Worm (Caenorhabditis elegans) whole organism, L3 larva: ENCODE measurements around the gene srlf-13.

Source experiments
- ZK546.5 ChIP-seq: sonication (generic microtip); optimal IDR thresholded peaks from 2 replicates; lab custom pipeline; 2017; ENCODE audit warnings: missing biosample characterization, missing genetic modification characterization
- aly-2 ChIP-seq: fragments of 150-350 bp; optimal IDR thresholded peaks from 2 replicates; lab custom pipeline; 2014; ENCODE audit warnings: missing biosample characterization, missing genetic modification characterization
- ceh-16 ChIP-seq: sonication (generic microtip); optimal IDR thresholded peaks from 2 replicates; lab custom pipeline; 2017; ENCODE audit warnings: missing biosample characterization, missing genetic modification characterization
- ceh-28 ChIP-seq: fragments of 150-350 bp; optimal IDR thresholded peaks from 2 replicates; lab custom pipeline; 2014; ENCODE audit warnings: missing biosample characterization, missing genetic modification reagents, missing genetic modification characterization
- daf-12 ChIP-seq: fragments of 150-350 bp; optimal IDR thresholded peaks from 2 replicates; lab custom pipeline; 2014; ENCODE audit warnings: missing biosample characterization, missing genetic modification reagents, missing genetic modification characterization
- egl-27 ChIP-seq: sonication (generic microtip); optimal IDR thresholded peaks from 4 replicates; lab custom pipeline; 2017; ENCODE audit warnings: missing biosample characterization, missing genetic modification reagents, missing genetic modification characterization
- elt-3 ChIP-seq, 3 experiments: fragments of 150-350 bp in 1 of 3; sonication (generic microtip) in 2 of 3; optimal IDR thresholded peaks; 2 replicates in 2 of 3; 4 replicates in 1 of 3; lab custom pipeline; 2014 to 2017; ENCODE audit warnings: missing biosample characterization in 3 of 3, missing genetic modification characterization in 3 of 3
- eor-1 ChIP-seq, 2 experiments: fragments of 150-350 bp; optimal IDR thresholded peaks; 2 replicates each; lab custom pipeline; 2014 to 2018; ENCODE audit warnings: missing biosample characterization in 2 of 2, missing genetic modification characterization in 2 of 2
- fkh-10 ChIP-seq: sonication (generic microtip); optimal IDR thresholded peaks from 2 replicates; lab custom pipeline; 2017; ENCODE audit warnings: missing biosample characterization, missing genetic modification reagents, missing genetic modification characterization
- hmg-11 ChIP-seq: sonication (generic microtip); optimal IDR thresholded peaks from 2 replicates; lab custom pipeline; 2016; ENCODE audit warnings: missing genetic modification characterization, missing compliant biosample characterization
- jun-1 ChIP-seq: fragments of 150-350 bp; optimal IDR thresholded peaks from 2 replicates; lab custom pipeline; 2014; ENCODE audit warnings: missing biosample characterization, missing genetic modification reagents, missing genetic modification characterization
- lin-15B ChIP-seq: fragments of 150-350 bp; optimal IDR thresholded peaks from 2 replicates; lab custom pipeline; 2014; ENCODE audit warnings: missing biosample characterization, missing genetic modification characterization
- mdl-1 ChIP-seq: fragments of 150-350 bp; optimal IDR thresholded peaks from 2 replicates; lab custom pipeline; 2014; ENCODE audit warnings: missing biosample characterization, missing genetic modification characterization
- nfya-1 ChIP-seq: sonication (generic microtip); optimal IDR thresholded peaks from 2 replicates; lab custom pipeline; 2017; ENCODE audit warnings: missing genetic modification characterization, mild to moderate bottlenecking, missing compliant biosample characterization, antibody characterized with exemption, moderate library complexity; ENCODE audit not compliant: insufficient read depth
- nhr-11 ChIP-seq: fragments of 150-350 bp; optimal IDR thresholded peaks from 2 replicates; lab custom pipeline; 2014; ENCODE audit warnings: missing biosample characterization, missing genetic modification characterization
- nhr-12 ChIP-seq: fragments of 150-350 bp; optimal IDR thresholded peaks from 2 replicates; lab custom pipeline; 2014; ENCODE audit warnings: missing biosample characterization, missing genetic modification characterization
- nhr-23 ChIP-seq: fragments of 150-350 bp; optimal IDR thresholded peaks from 2 replicates; lab custom pipeline; 2014; ENCODE audit warnings: missing biosample characterization, missing genetic modification reagents, missing genetic modification characterization
- nhr-237 ChIP-seq: fragments of 150-350 bp; optimal IDR thresholded peaks from 2 replicates; lab custom pipeline; 2014; ENCODE audit warnings: missing biosample characterization, missing genetic modification characterization
- nhr-25 ChIP-seq: sonication (generic microtip); optimal IDR thresholded peaks from 2 replicates; lab custom pipeline; 2017; ENCODE audit warnings: missing biosample characterization, missing genetic modification characterization
- nhr-28 ChIP-seq: fragments of 150-350 bp; optimal IDR thresholded peaks from 2 replicates; lab custom pipeline; 2014; ENCODE audit warnings: missing biosample characterization, missing genetic modification characterization
- nhr-43 ChIP-seq: sonication (generic microtip); optimal IDR thresholded peaks from 2 replicates; lab custom pipeline; 2016; ENCODE audit warnings: mild to moderate bottlenecking, missing genetic modification characterization, missing compliant biosample characterization; ENCODE audit not compliant: poor library complexity, severe bottlenecking
- nhr-67 ChIP-seq: fragments of 150-350 bp; optimal IDR thresholded peaks from 2 replicates; lab custom pipeline; 2014; ENCODE audit warnings: missing biosample characterization, missing genetic modification characterization
- nhr-76 ChIP-seq: fragments of 150-350 bp; sonication (generic microtip); optimal IDR thresholded peaks from 5 replicates; lab custom pipeline; 2014; ENCODE audit warnings: missing biosample characterization, missing genetic modification characterization
- pha-4 ChIP-seq: fragments of 150-350 bp; optimal IDR thresholded peaks from 2 replicates; lab custom pipeline; 2014; ENCODE audit warnings: missing biosample characterization, missing genetic modification reagents, missing genetic modification characterization
- pqm-1 ChIP-seq: fragments of 150-350 bp; optimal IDR thresholded peaks from 2 replicates; lab custom pipeline; 2017; ENCODE audit warnings: missing biosample characterization, missing genetic modification characterization, inconsistent platforms
- skn-1 ChIP-seq: fragments of 150-350 bp; optimal IDR thresholded peaks from 2 replicates; lab custom pipeline; 2014; ENCODE audit warnings: missing biosample characterization, missing genetic modification characterization
- snpc-4 ChIP-seq: fragments of 150-350 bp; optimal IDR thresholded peaks from 2 replicates; lab custom pipeline; 2014; ENCODE audit warnings: missing biosample characterization, missing genetic modification characterization
- unc-39 ChIP-seq: sonication (generic microtip); optimal IDR thresholded peaks from 4 replicates; lab custom pipeline; 2017; ENCODE audit warnings: missing biosample characterization, missing genetic modification characterization
- unc-62 ChIP-seq: fragments of 150-350 bp; sonication (generic microtip); optimal IDR thresholded peaks from 4 replicates; lab custom pipeline; 2014; ENCODE audit warnings: missing biosample characterization, missing genetic modification reagents, missing genetic modification characterization
- zag-1 ChIP-seq: fragments of 150-350 bp; optimal IDR thresholded peaks from 2 replicates; lab custom pipeline; 2014; ENCODE audit warnings: missing biosample characterization, missing genetic modification characterization
- ztf-4 ChIP-seq: fragments of 150-350 bp; optimal IDR thresholded peaks from 2 replicates; lab custom pipeline; 2014; ENCODE audit warnings: missing biosample characterization, missing genetic modification characterization

The srlf-13 gene

DNA sequence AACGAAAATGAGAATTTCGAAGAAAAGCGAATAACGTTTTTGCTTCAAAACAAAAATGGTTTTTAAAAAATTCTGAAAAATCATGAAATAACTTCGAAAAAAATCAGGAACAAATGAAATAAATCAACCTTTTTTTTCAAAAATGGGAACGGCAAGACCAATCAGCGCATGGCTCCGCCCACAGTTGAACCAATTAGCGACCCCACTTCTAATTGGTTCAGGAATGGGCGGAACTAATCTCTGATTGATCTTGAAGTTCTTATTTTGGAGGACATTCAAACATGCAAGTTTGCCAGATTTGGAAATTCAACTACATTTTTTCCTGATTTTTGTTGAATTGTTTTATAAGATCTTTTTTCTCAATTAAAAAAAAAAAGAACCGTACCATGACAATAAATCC, 40.5 kb downstream of the srlf-13 start:
- TF ChIP-seq nfya-1 (tag; lab: Kevin White, UChicago) (peak; percentile 84), ceh-16 (no peak)

DNA sequence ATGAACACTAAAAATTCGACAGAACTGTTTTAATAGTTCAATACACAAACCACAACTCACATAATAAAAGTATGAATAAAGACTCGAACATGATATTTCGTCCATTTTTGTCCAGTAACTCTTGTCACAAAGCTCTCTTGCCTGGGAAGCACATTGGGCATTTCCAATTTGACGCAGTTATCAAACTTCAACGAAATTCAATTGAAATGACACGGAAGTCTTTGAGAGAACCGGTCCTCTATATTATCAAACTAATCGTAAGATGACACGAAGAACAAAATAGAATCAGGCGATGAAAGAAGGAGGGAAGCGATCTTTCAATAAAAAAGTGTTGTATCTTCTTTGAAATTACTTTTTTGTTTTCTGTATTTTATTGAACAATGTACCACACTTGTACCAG, 41.4 kb downstream of the srlf-13 start, which contains the start of gene T11G6.3:
TSS of gene T11G6.3 (minus strand) at position 189 of the 400 bp plus-strand sequence.
- TF ChIP-seq ceh-16 (no peak), nhr-11 (tag; lab: Kevin White, UChicago) (no peak), nhr-237 (tag; lab: Kevin White, UChicago) (no peak), lin-15B (tag; lab: Kevin White, UChicago) (no peak), ZK546.5 (tag; lab: Kevin White, UChicago) (no peak), fkh-10 (no peak), pqm-1 (no peak), nhr-28 (tag; lab: Kevin White, UChicago) (no peak), nhr-12 (tag; lab: Kevin White, UChicago) (no peak), nhr-76 (tag; lab: Kevin White, UChicago) (no peak), aly-2 (tag; lab: Kevin White, UChicago) (no peak), mdl-1 (tag; lab: Kevin White, UChicago) (no peak), nhr-67 (tag; lab: Kevin White, UChicago) (no peak), skn-1 (tag; lab: Kevin White, UChicago) (no peak), ztf-4 (tag; lab: Kevin White, UChicago) (no peak), daf-12 (tag; lab: Kevin White, UChicago) (no peak), snpc-4 (tag; lab: Kevin White, UChicago) (no peak)
- TF ChIP-seq, all 47 proteins: peak for 0

DNA sequence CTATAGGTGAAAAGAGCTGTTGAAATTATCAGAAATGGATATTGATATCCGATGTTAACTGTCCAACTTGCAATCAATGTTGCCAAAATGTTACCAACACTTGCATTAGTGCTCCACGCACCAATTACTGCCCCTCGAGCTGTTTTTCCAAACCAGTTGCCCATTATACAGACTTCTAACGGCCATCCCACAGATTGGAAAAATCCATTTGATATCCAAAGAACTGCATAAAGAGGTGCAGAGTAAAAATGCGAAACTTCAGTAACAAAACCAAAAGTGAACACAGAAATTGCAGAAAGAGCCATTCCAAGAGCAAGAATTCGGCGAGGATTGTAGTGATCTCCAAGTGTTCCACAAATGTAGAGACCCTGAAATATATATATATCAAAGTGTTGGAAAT, 42.4 kb downstream of the srlf-13 start:
- TF ChIP-seq daf-12 (tag; lab: Kevin White, UChicago) (no peak), ZK546.5 (tag; lab: Kevin White, UChicago) (no peak), eor-1 (tag; optimal IDR thresholded peaks at IDR 0.05; lab: Kevin White, UChicago) (no peak)

DNA sequence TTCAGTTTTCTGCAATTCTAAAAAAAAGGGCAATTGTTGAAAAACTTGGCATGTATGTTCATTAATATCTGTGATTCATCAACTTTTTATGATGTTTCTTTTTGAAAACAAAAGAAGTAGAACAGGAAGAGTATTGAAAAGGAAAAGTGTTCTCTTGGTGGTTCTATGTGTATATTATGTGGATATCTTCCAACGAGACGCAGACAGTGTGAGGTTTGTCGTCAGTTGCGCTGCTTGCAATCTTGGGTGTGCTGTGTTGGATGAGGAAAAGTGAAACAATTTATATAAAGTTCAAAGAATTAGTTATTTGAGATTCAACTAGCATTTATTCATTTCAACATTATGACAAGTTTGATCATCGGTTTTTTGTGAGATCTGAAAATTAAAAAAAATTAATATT, 44.0 kb downstream of the srlf-13 start:
- peak; percentile 31 for TF ChIP-seq nhr-25
- no peak for TF ChIP-seq nhr-43
- TF ChIP-seq pha-4: peak; percentile 53
- TF ChIP-seq hmg-11 (tag; lab: Kevin White, UChicago): peak; percentile 7
- TF ChIP-seq ceh-28: no peak
- peak; percentile 14 for TF ChIP-seq nhr-23 (tag; lab: Kevin White, UChicago)
- TF ChIP-seq nfya-1 (tag; lab: Kevin White, UChicago): peak; percentile 37

DNA sequence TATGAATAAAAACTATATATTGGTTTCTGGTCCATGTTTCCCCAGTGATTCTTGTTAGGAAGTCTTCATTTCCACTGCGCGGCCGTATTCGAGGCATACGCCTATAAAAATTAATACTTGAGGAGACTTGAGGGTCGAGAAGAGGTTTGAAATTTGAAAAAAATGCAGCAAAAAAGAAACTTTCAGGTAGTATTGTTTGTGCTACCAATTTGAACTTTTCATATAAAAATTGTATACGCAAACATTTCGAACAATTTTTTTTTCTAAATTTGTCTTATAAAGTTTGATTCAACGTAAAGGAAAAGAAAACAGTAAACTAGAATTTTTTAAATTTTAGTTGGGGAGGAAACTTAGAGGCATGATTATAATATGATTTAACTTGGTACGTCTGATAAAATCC, 44.6 kb downstream of the srlf-13 start, which contains the start of gene T11G6.4:
TSS of gene T11G6.4 (minus strand) at position 101 of the 400 bp plus-strand sequence.
- no peak for TF ChIP-seq egl-27
- no peak for TF ChIP-seq jun-1
- no peak for TF ChIP-seq snpc-4 (tag; lab: Kevin White, UChicago)
- TF ChIP-seq elt-3 (tag; optimal IDR thresholded peaks at IDR 0.05; lab: Kevin White, UChicago): no peak
- TF ChIP-seq nhr-23 (tag; lab: Kevin White, UChicago): no peak
- TF ChIP-seq zag-1: no peak
- TF ChIP-seq nfya-1 (tag; lab: Kevin White, UChicago): no peak
- no peak for TF ChIP-seq ZK546.5 (tag; lab: Kevin White, UChicago)
- TF ChIP-seq skn-1 (tag; lab: Kevin White, UChicago): no peak
- no peak for TF ChIP-seq unc-39 (tag; lab: Kevin White, UChicago)
- no peak for TF ChIP-seq nhr-11 (tag; lab: Kevin White, UChicago)

DNA sequence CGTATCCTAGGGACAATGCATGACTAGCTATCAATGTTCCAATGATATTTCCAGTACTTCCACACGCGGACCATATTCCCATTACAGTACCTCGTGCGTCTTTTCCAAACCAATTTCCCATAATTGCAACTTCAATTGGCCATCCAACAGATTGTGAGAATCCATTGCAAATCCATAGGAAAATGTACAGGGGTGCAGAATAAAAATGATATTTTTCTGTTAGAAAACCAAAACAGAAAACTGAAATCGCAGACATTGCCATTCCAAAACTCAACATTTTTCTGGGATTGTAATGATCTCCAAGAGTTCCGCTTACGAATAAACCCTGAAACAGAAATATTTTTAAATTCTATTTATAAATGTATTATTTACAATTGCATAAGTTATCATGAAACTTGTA, 45.3 kb downstream of the srlf-13 start:
- TF ChIP-seq zag-1: no peak
- TF ChIP-seq daf-12 (tag; lab: Kevin White, UChicago): no peak
- no peak for TF ChIP-seq unc-62 (GFP tag; lab: Kevin White, UChicago)
- no peak for TF ChIP-seq aly-2 (tag; lab: Kevin White, UChicago)
